Fruit fly (Drosophila melanogaster): ENCODE measurements around the gene Pis.

dm6 chrX:15675294-15675693, 28.3 kb downstream of the Pis start, which contains the start of gene CG12708:
- TF ChIP-seq Myc (optimal IDR thresholded peaks at IDR 0.05), result no peak
- no peak for TF ChIP-seq h (optimal IDR thresholded peaks at IDR 0.05)
- TF ChIP-seq insv (optimal IDR thresholded peaks at IDR 0.05), result no peak
- no peak for TF ChIP-seq psq (optimal IDR thresholded peaks at IDR 0.05)
- no peak for TF ChIP-seq ttk (optimal IDR thresholded peaks at IDR 0.05)
- TF ChIP-seq Sin3A (optimal IDR thresholded peaks at IDR 0.05), result no peak
